Worm (Caenorhabditis elegans) whole organism, L1 larva: ENCODE results near the gene ZK945.6.

Experiments
- C04F5.9 ChIP-seq: sonication (generic microtip); optimal IDR thresholded peaks from 2 replicates; lab custom pipeline; 2016; ENCODE audit warnings: missing genetic modification characterization, missing compliant biosample characterization
- C16A3.4 ChIP-seq: fragments of 150-350 bp; optimal IDR thresholded peaks from 2 replicates; lab custom pipeline; 2014; ENCODE audit warnings: missing biosample characterization, missing genetic modification characterization
- F16B12.6 ChIP-seq: fragments of 150-350 bp; optimal IDR thresholded peaks from 2 replicates; lab custom pipeline; 2014; ENCODE audit warnings: missing biosample characterization, missing genetic modification characterization
- Y116A8C.19 ChIP-seq: sonication (generic microtip); optimal IDR thresholded peaks from 2 replicates; lab custom pipeline; 2016; ENCODE audit warnings: missing compliant biosample characterization, missing genetic modification characterization, borderline replicate concordance
- aha-1 ChIP-seq: fragments of 150-350 bp; optimal IDR thresholded peaks from 2 replicates; lab custom pipeline; 2014; ENCODE audit warnings: missing biosample characterization, missing genetic modification characterization
- alr-1 ChIP-seq: fragments of 200-800 bp; sonication (Bioruptor generic); optimal IDR thresholded peaks from 2 replicates; lab custom pipeline; 2018; ENCODE audit warnings: borderline replicate concordance, mild to moderate bottlenecking, missing genetic modification characterization, missing compliant biosample characterization
- ama-1 ChIP-seq: fragments of 150-350 bp; optimal IDR thresholded peaks from 2 replicates; lab custom pipeline; 2014
- ceh-63 ChIP-seq: fragments of 200-800 bp; sonication (Bioruptor generic); optimal IDR thresholded peaks from 2 replicates; lab custom pipeline; 2018; ENCODE audit warnings: mild to moderate bottlenecking, missing genetic modification characterization, missing compliant biosample characterization
- ceh-82 ChIP-seq, 3 experiments: fragments of 150-350 bp in 1 of 3; sonication (generic microtip) in 2 of 3; optimal IDR thresholded peaks; 2 replicates each; lab custom pipeline; 2014 to 2017; ENCODE audit warnings: missing biosample characterization in 3 of 3, missing genetic modification characterization in 3 of 3
- dsc-1 ChIP-seq: sonication (generic microtip); optimal IDR thresholded peaks from 2 replicates; lab custom pipeline; 2016; ENCODE audit warnings: mild to moderate bottlenecking, missing genetic modification characterization, missing compliant biosample characterization
- efl-1 ChIP-seq, 4 experiments: fragments of 150-350 bp; optimal IDR thresholded peaks in 3 of 4; peaks in 1 of 4; 1 replicate in 1 of 4; 2 replicates in 3 of 4; lab custom pipeline; 2014; ENCODE audit warnings: missing biosample characterization in 2 of 4, missing genetic modification characterization in 2 of 4, missing genetic modification reagents in 2 of 4
- efl-3 ChIP-seq: fragments of 200-800 bp; sonication (Bioruptor generic); optimal IDR thresholded peaks from 2 replicates; lab custom pipeline; 2018; ENCODE audit warnings: mild to moderate bottlenecking, missing genetic modification characterization, missing compliant biosample characterization
- egl-27 ChIP-seq, 2 experiments: fragments of 150-350 bp in 1 of 2; sonication (generic microtip); optimal IDR thresholded peaks; 3 replicates each; lab custom pipeline; 2017 to 2018; ENCODE audit warnings: missing biosample characterization in 2 of 2, missing genetic modification characterization in 2 of 2, missing genetic modification reagents in 2 of 2
- fkh-10 ChIP-seq: sonication (generic microtip); optimal IDR thresholded peaks from 2 replicates; lab custom pipeline; 2017; ENCODE audit warnings: missing biosample characterization, missing genetic modification reagents, missing genetic modification characterization
- fkh-4 ChIP-seq: sonication (generic microtip); optimal IDR thresholded peaks from 2 replicates; lab custom pipeline; 2016; ENCODE audit warnings: missing compliant biosample characterization, missing genetic modification characterization, borderline replicate concordance
- lin-13 ChIP-seq: fragments of 150-350 bp; optimal IDR thresholded peaks from 2 replicates; lab custom pipeline; 2014; ENCODE audit warnings: missing biosample characterization, missing genetic modification reagents, missing genetic modification characterization
- lin-35 ChIP-seq, 2 experiments: fragments of 150-350 bp; optimal IDR thresholded peaks; 2 replicates each; lab custom pipeline; 2014; ENCODE audit warnings: missing biosample characterization in 2 of 2, missing genetic modification characterization in 2 of 2, missing genetic modification reagents in 2 of 2
- lin-39 ChIP-seq: fragments of 150-350 bp; optimal IDR thresholded peaks from 2 replicates; lab custom pipeline; 2014; ENCODE audit warnings: missing biosample characterization, missing genetic modification reagents, missing genetic modification characterization
- lsy-2 ChIP-seq, 2 experiments: fragments of 150-350 bp; optimal IDR thresholded peaks; 2 replicates each; lab custom pipeline; 2014; ENCODE audit warnings: missing biosample characterization in 2 of 2, missing genetic modification characterization in 2 of 2
- mdl-1 ChIP-seq, 2 experiments: fragments of 150-350 bp; optimal IDR thresholded peaks; 2 replicates each; lab custom pipeline; 2014 to 2017; ENCODE audit warnings: missing biosample characterization in 2 of 2, missing genetic modification characterization in 2 of 2, inconsistent platforms in 1 of 2
- mef-2 ChIP-seq: fragments of 150-350 bp; optimal IDR thresholded peaks from 2 replicates; lab custom pipeline; 2014; ENCODE audit warnings: missing biosample characterization, missing genetic modification characterization
- mep-1 ChIP-seq: fragments of 150-350 bp; optimal IDR thresholded peaks from 2 replicates; lab custom pipeline; 2014; ENCODE audit warnings: missing biosample characterization, missing genetic modification characterization
- nhr-11 ChIP-seq: fragments of 150-350 bp; optimal IDR thresholded peaks from 2 replicates; lab custom pipeline; 2014; ENCODE audit warnings: missing biosample characterization, missing genetic modification characterization
- nhr-28 ChIP-seq: fragments of 150-350 bp; optimal IDR thresholded peaks from 2 replicates; lab custom pipeline; 2014; ENCODE audit warnings: missing biosample characterization, missing genetic modification characterization
- nhr-47 ChIP-seq: sonication (generic microtip); optimal IDR thresholded peaks from 2 replicates; lab custom pipeline; 2016; ENCODE audit warnings: mild to moderate bottlenecking, missing genetic modification characterization, moderate library complexity, missing compliant biosample characterization
- nhr-77 ChIP-seq: fragments of 150-350 bp; optimal IDR thresholded peaks from 2 replicates; lab custom pipeline; 2014; ENCODE audit warnings: missing biosample characterization, missing genetic modification characterization
- nhr-85 ChIP-seq: sonication (generic microtip); peaks from one replicate; lab custom pipeline; 2016; ENCODE audit warnings: missing genetic modification characterization, inconsistent platforms, missing compliant biosample characterization
- pag-3 ChIP-seq: sonication (generic microtip); optimal IDR thresholded peaks from 2 replicates; lab custom pipeline; 2017; ENCODE audit warnings: missing genetic modification characterization, mild to moderate bottlenecking, missing compliant biosample characterization, antibody characterized with exemption, borderline replicate concordance; ENCODE audit not compliant: insufficient read depth
- snpc-4 ChIP-seq: fragments of 150-350 bp; optimal IDR thresholded peaks from 2 replicates; lab custom pipeline; 2014; ENCODE audit warnings: missing biosample characterization, missing genetic modification characterization
- sox-4 ChIP-seq: sonication (generic microtip); optimal IDR thresholded peaks from 2 replicates; lab custom pipeline; 2016; ENCODE audit warnings: missing genetic modification characterization, missing compliant biosample characterization
- sptf-1 ChIP-seq: fragments of 150-350 bp; optimal IDR thresholded peaks from 2 replicates; lab custom pipeline; 2014; ENCODE audit warnings: missing biosample characterization, missing genetic modification characterization
- swsn-7 ChIP-seq: sonication (generic microtip); optimal IDR thresholded peaks from 2 replicates; lab custom pipeline; 2016; ENCODE audit warnings: missing genetic modification characterization, missing compliant biosample characterization
- tbx-2 ChIP-seq: sonication (generic microtip); optimal IDR thresholded peaks from 2 replicates; lab custom pipeline; 2016; ENCODE audit warnings: missing genetic modification characterization, missing compliant biosample characterization
- unc-30 ChIP-seq: sonication (generic microtip); optimal IDR thresholded peaks from 2 replicates; lab custom pipeline; 2017; ENCODE audit warnings: missing biosample characterization, missing genetic modification characterization
- unc-86 ChIP-seq: sonication (generic microtip); optimal IDR thresholded peaks from 2 replicates; lab custom pipeline; 2016; ENCODE audit warnings: missing genetic modification characterization, missing compliant biosample characterization
- vab-15 ChIP-seq: sonication (generic microtip); optimal IDR thresholded peaks from 2 replicates; lab custom pipeline; 2017; ENCODE audit warnings: missing genotype, mild to moderate bottlenecking, missing genetic modification characterization, missing compliant biosample characterization
- xbp-1 ChIP-seq: sonication (generic microtip); optimal IDR thresholded peaks from 2 replicates; lab custom pipeline; 2016; ENCODE audit warnings: missing genetic modification characterization, missing compliant biosample characterization
- zag-1 ChIP-seq: fragments of 150-350 bp; optimal IDR thresholded peaks from 2 replicates; lab custom pipeline; 2014; ENCODE audit warnings: missing biosample characterization, missing genetic modification characterization
- ztf-11 ChIP-seq, 2 experiments: sonication (generic microtip); optimal IDR thresholded peaks; 2 replicates each; lab custom pipeline; 2016 to 2017; ENCODE audit warnings: missing genetic modification characterization in 2 of 2, missing biosample characterization in 1 of 2, missing compliant biosample characterization in 1 of 2
- ztf-4 ChIP-seq: fragments of 150-350 bp; optimal IDR thresholded peaks from 2 replicates; lab custom pipeline; 2014; ENCODE audit warnings: missing biosample characterization, missing genetic modification characterization

Gene ZK945.6

ce11 chrII:10106870-10107269, at the start of gene ZK945.6:
TSS of gene ZK945.6 (minus strand) at chrII:10106970.
- no peak for TF ChIP-seq aha-1
- no peak for TF ChIP-seq nhr-77 (tag; lab: Kevin White, UChicago)
- no peak for TF ChIP-seq Y116A8C.19 (tag; lab: Kevin White, UChicago)
- TF ChIP-seq mdl-1 (tag; optimal IDR thresholded peaks at IDR 0.05; lab: Kevin White, UChicago): no peak
- TF ChIP-seq lin-13: no peak
- TF ChIP-seq mep-1 (tag; lab: Kevin White, UChicago): no peak
- TF ChIP-seq unc-30 (tag; lab: Kevin White, UChicago): no peak
- TF ChIP-seq unc-86: no peak
- no peak for TF ChIP-seq swsn-7 (tag; lab: Kevin White, UChicago)
- no peak for TF ChIP-seq efl-1 (optimal IDR thresholded peaks at IDR 0.05; lab: Kevin White, UChicago)
- TF ChIP-seq efl-1 (GFP tag; optimal IDR thresholded peaks at IDR 0.05 in 1 of 2; lab: Kevin White, UChicago): no peak
- TF ChIP-seq pag-3: no peak
- no peak for TF ChIP-seq sptf-1 (tag; lab: Kevin White, UChicago)
- no peak for TF ChIP-seq efl-3 (GFP tag; lab: Kevin White, UChicago)
- TF ChIP-seq ceh-63: no peak
- TF ChIP-seq ceh-82 (tag; optimal IDR thresholded peaks at IDR 0.05; lab: Kevin White, UChicago): no peak
- no peak for TF ChIP-seq F16B12.6 (tag; lab: Kevin White, UChicago)
- TF ChIP-seq nhr-11: no peak
- no peak for TF ChIP-seq fkh-10 (GFP tag; lab: Kevin White, UChicago)
- no peak for TF ChIP-seq egl-27 (tag; optimal IDR thresholded peaks at IDR 0.05; lab: Kevin White, UChicago)
- TF ChIP-seq, all 84 proteins: peak for 0

- TF ChIP-seq pag-3 (no peak), tbx-2 (tag; lab: Kevin White, UChicago) (no peak)
Observed at ce11 chrII:10155106-10155505, 48.3 kb upstream of the ZK945.6 start, which contains the start of gene nlp-63. TSS of gene nlp-63 (plus strand) at chrII:10155406.

DNA sequence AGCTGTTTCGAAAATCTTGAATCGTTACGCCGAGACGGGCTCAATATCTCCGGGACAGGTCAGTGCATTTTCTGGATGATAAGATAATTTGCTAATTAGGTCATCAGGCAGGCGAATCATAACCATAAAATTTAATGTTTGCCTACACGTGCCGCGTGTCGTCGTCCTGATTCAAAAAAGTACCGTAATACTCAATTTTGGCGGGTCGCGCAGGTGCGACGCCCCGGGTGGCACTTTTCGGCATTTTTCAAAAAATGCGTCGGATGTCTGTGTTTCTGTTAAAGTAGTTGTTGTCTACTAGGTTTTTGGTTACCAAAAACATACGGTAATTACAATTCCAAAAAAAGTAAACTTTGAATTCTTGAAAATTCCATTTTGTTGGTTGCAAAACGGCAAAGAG, 40.7 kb upstream of the ZK945.6 start:
- TF ChIP-seq efl-3 (GFP tag; lab: Kevin White, UChicago) (no peak), nhr-28 (tag; lab: Kevin White, UChicago) (no peak), lsy-2 (tag; optimal IDR thresholded peaks at IDR 0.05; lab: Kevin White, UChicago) (peak in 1 of 2 experiments; percentile 47), sox-4 (tag; lab: Kevin White, UChicago) (no peak), efl-1 (optimal IDR thresholded peaks at IDR 0.05; lab: Kevin White, UChicago) (no peak), efl-1 (GFP tag; optimal IDR thresholded peaks at IDR 0.05 in 1 of 2; lab: Kevin White, UChicago) (peak in 1 of 2 experiments; percentile 49), fkh-4 (tag; lab: Kevin White, UChicago) (no peak), dsc-1 (tag; lab: Kevin White, UChicago) (no peak), vab-15 (peak; percentile 60), ztf-11 (tag; optimal IDR thresholded peaks at IDR 0.05; lab: Kevin White, UChicago) (no peak), ztf-4 (no peak), ama-1 (lab: Kevin White, UChicago) (no peak), alr-1 (no peak), nhr-85 (tag; lab: Kevin White, UChicago) (peak; percentile 64), lin-35 (GFP tag; optimal IDR thresholded peaks at IDR 0.05; lab: Kevin White, UChicago) (no peak), zag-1 (tag; lab: Kevin White, UChicago) (no peak), snpc-4 (no peak), ceh-82 (tag; optimal IDR thresholded peaks at IDR 0.05; lab: Kevin White, UChicago) (no peak), C04F5.9 (tag; lab: Kevin White, UChicago) (no peak), mef-2 (no peak), nhr-47 (tag; lab: Kevin White, UChicago) (no peak), egl-27 (tag; optimal IDR thresholded peaks at IDR 0.05; lab: Kevin White, UChicago) (no peak), xbp-1 (tag; lab: Kevin White, UChicago) (no peak), C16A3.4 (tag; lab: Kevin White, UChicago) (no peak), lin-39 (tag; lab: Kevin White, UChicago) (no peak)
